Fruit fly (Drosophila melanogaster) whole organism, embryonic: Measurements from ENCODE around the gene Sirup.
A peak's percentile ranks its signal among the peaks of the same experiment; 100 is the strongest.

Experiments used
- Adf1 ChIP-seq: fragments of 200-800 bp; sonication (Bioruptor generic); IDR thresholded peaks from 2 replicates; pipeline ENCODE4 v1.3.6; 2022; ENCODE audit warnings: missing biosample characterization, missing genetic modification characterization
- Bteb2 ChIP-seq: fragments of 200-800 bp; sonication (Bioruptor generic); optimal IDR thresholded peaks from 2 replicates; lab custom pipeline; 2016; ENCODE audit warnings: missing biosample characterization, missing genetic modification characterization
- CG10462 ChIP-seq: fragments of 200-800 bp; sonication (Bioruptor generic); optimal IDR thresholded peaks from 2 replicates; lab custom pipeline; 2016; ENCODE audit warnings: missing biosample characterization, missing genetic modification characterization
- CG11456 ChIP-seq: fragments of 200-800 bp; sonication (Bioruptor generic); IDR thresholded peaks from 3 replicates; pipeline ENCODE4 v1.3.6; 2022; ENCODE audit warnings: missing biosample characterization, missing genetic modification characterization
- CG11560 ChIP-seq: fragments of 200-800 bp; sonication (Bioruptor generic); IDR thresholded peaks from 3 replicates; pipeline ENCODE4 v1.3.6; 2022; ENCODE audit warnings: missing biosample characterization, missing genetic modification characterization
- CG13894 ChIP-seq: fragments of 200-800 bp; sonication (Bioruptor generic); optimal IDR thresholded peaks from 3 replicates; lab custom pipeline; 2018; ENCODE audit warnings: missing biosample characterization, mild to moderate bottlenecking, missing genetic modification characterization, moderate library complexity
- CG14965 ChIP-seq: fragments of 200-800 bp; sonication (Bioruptor generic); optimal IDR thresholded peaks from 2 replicates; lab custom pipeline; 2016; ENCODE audit warnings: missing biosample characterization, missing genetic modification characterization, borderline replicate concordance
- CG15479 ChIP-seq: fragments of 200-800 bp; sonication (Bioruptor generic); optimal IDR thresholded peaks from 3 replicates; lab custom pipeline; 2019; ENCODE audit warnings: missing biosample characterization, mild to moderate bottlenecking, missing genetic modification characterization, moderate library complexity
- CG17912 ChIP-seq: fragments of 200-800 bp; sonication (Bioruptor generic); optimal IDR thresholded peaks from 2 replicates; lab custom pipeline; 2018; ENCODE audit warnings: missing biosample characterization, mild to moderate bottlenecking, missing genetic modification characterization
- CG1832 ChIP-seq: fragments of 200-800 bp; sonication (Bioruptor generic); optimal IDR thresholded peaks from 2 replicates; lab custom pipeline; 2017; ENCODE audit warnings: missing biosample characterization, mild to moderate bottlenecking, missing genetic modification characterization, inconsistent platforms
- CG18599 ChIP-seq: fragments of 200-800 bp; sonication (Bioruptor generic); optimal IDR thresholded peaks from 3 replicates; lab custom pipeline; 2017; ENCODE audit warnings: missing biosample characterization, missing genetic modification characterization, mild to moderate bottlenecking, moderate library complexity, missing genetic modification reagents
- CG2202 ChIP-seq: fragments of 200-800 bp; sonication (Bioruptor generic); optimal IDR thresholded peaks from 2 replicates; lab custom pipeline; 2018; ENCODE audit warnings: missing biosample characterization, mild to moderate bottlenecking, missing genetic modification characterization
- CG31365 ChIP-seq: fragments of 200-800 bp; sonication (Bioruptor generic); optimal IDR thresholded peaks from 2 replicates; lab custom pipeline; 2018; ENCODE audit warnings: missing biosample characterization, mild to moderate bottlenecking, missing genetic modification characterization
- CG32772 ChIP-seq: fragments of 200-800 bp; sonication (Bioruptor generic); IDR thresholded peaks from 2 replicates; pipeline ENCODE4 v1.3.6; 2022; ENCODE audit warnings: missing biosample characterization, missing genetic modification characterization
- CG3281 ChIP-seq: fragments of 200-800 bp; sonication (Bioruptor generic); optimal IDR thresholded peaks from 3 replicates; lab custom pipeline; 2017; ENCODE audit warnings: missing biosample characterization, mild to moderate bottlenecking, missing genetic modification characterization
- CG33557 ChIP-seq: fragments of 200-800 bp; sonication (Bioruptor generic); optimal IDR thresholded peaks from 2 replicates; lab custom pipeline; 2019; ENCODE audit warnings: missing biosample characterization, mild to moderate bottlenecking, missing genetic modification characterization, moderate library complexity
- CG34376 ChIP-seq: fragments of 200-800 bp; sonication (Bioruptor generic); optimal IDR thresholded peaks from 2 replicates; lab custom pipeline; 2018; ENCODE audit warnings: missing biosample characterization, mild to moderate bottlenecking, missing genetic modification characterization
- CG3995 ChIP-seq: fragments of 200-800 bp; sonication (Bioruptor generic); optimal IDR thresholded peaks from 3 replicates; lab custom pipeline; 2016; ENCODE audit warnings: missing biosample characterization, missing genetic modification characterization
- CG6272 ChIP-seq: fragments of 200-800 bp; sonication (Bioruptor generic); IDR thresholded peaks from 2 replicates; pipeline ENCODE4 v1.3.6; 2022; ENCODE audit warnings: missing biosample characterization, missing genetic modification characterization
- CG6689 ChIP-seq: fragments of 200-800 bp; sonication (Bioruptor generic); IDR thresholded peaks from 2 replicates; pipeline ENCODE4 v1.3.6; 2022; ENCODE audit warnings: missing biosample characterization, missing genetic modification characterization
- CG8290 ChIP-seq, 3 experiments: fragments of 200-800 bp; sonication (Bioruptor generic); optimal IDR thresholded peaks; 2 replicates each; lab custom pipeline; 2016 to 2019; ENCODE audit warnings: missing biosample characterization in 3 of 3, missing genetic modification characterization in 3 of 3, mild to moderate bottlenecking in 2 of 3, moderate library complexity in 1 of 3
- CG9215 ChIP-seq: fragments of 200-800 bp; sonication (Bioruptor generic); IDR thresholded peaks from 2 replicates; pipeline ENCODE4 v1.3.6; 2022; ENCODE audit warnings: missing biosample characterization, missing genetic modification characterization
- CG9727 ChIP-seq: fragments of 200-800 bp; sonication (Bioruptor generic); optimal IDR thresholded peaks from 3 replicates; lab custom pipeline; 2017; ENCODE audit warnings: missing biosample characterization, mild to moderate bottlenecking, missing genetic modification characterization
- Chrac-16 ChIP-seq: fragments of 200-800 bp; sonication (Bioruptor generic); optimal IDR thresholded peaks from 3 replicates; lab custom pipeline; 2016; ENCODE audit warnings: missing biosample characterization, missing genetic modification characterization
- ERR ChIP-seq: fragments of 200-800 bp; sonication (Bioruptor generic); optimal IDR thresholded peaks from 2 replicates; lab custom pipeline; 2016; ENCODE audit warnings: missing biosample characterization, missing genetic modification characterization
- Elba2 ChIP-seq: fragments of 200-800 bp; sonication (Bioruptor generic); optimal IDR thresholded peaks from 3 replicates; lab custom pipeline; 2016; ENCODE audit warnings: missing biosample characterization, missing genetic modification characterization
- HLH54F ChIP-seq: fragments of 200-800 bp; sonication (Bioruptor generic); optimal IDR thresholded peaks from 3 replicates; lab custom pipeline; 2016; ENCODE audit warnings: missing biosample characterization, missing genetic modification characterization
- Hsf ChIP-seq: fragments of 200-800 bp; sonication (Bioruptor generic); optimal IDR thresholded peaks from 3 replicates; lab custom pipeline; 2016; ENCODE audit warnings: missing biosample characterization, missing genetic modification characterization
- Pdp1 ChIP-seq, 2 experiments: fragments of 200-800 bp; sonication (Bioruptor generic); optimal IDR thresholded peaks; 3 replicates each; lab custom pipeline; 2016; ENCODE audit warnings: missing biosample characterization in 2 of 2, missing genetic modification characterization in 2 of 2, mild to moderate bottlenecking in 1 of 2, moderate library complexity in 1 of 2
- Ssrp ChIP-seq: fragments of 200-800 bp; sonication (Bioruptor generic); optimal IDR thresholded peaks from 2 replicates; lab custom pipeline; 2018; ENCODE audit warnings: missing biosample characterization, mild to moderate bottlenecking, missing genetic modification characterization, moderate library complexity
- Taf1 ChIP-seq: fragments of 200-800 bp; sonication (Bioruptor generic); IDR thresholded peaks from 2 replicates; pipeline ENCODE4 v1.3.6; 2022; ENCODE audit warnings: missing biosample characterization, missing genetic modification characterization
- aop ChIP-seq: fragments of 200-800 bp; sonication (Bioruptor generic); IDR thresholded peaks from 2 replicates; pipeline ENCODE4 v1.3.6; 2022; ENCODE audit warnings: missing biosample characterization, missing genetic modification characterization
- az2 ChIP-seq: fragments of 200-800 bp; sonication (Bioruptor generic); optimal IDR thresholded peaks from 3 replicates; lab custom pipeline; 2016; ENCODE audit warnings: missing biosample characterization, missing genetic modification characterization
- bigmax ChIP-seq: fragments of 200-800 bp; sonication (Bioruptor generic); optimal IDR thresholded peaks from 2 replicates; lab custom pipeline; 2018; ENCODE audit warnings: missing biosample characterization, mild to moderate bottlenecking, missing genetic modification characterization
- crp ChIP-seq, 2 experiments: fragments of 200-800 bp; sonication (Bioruptor generic); optimal IDR thresholded peaks; 2 replicates in 1 of 2; 3 replicates in 1 of 2; lab custom pipeline; 2017; ENCODE audit warnings: missing biosample characterization in 2 of 2, missing genetic modification characterization in 2 of 2, mild to moderate bottlenecking in 1 of 2, moderate library complexity in 1 of 2
- fu2 ChIP-seq: fragments of 200-800 bp; sonication (Bioruptor generic); optimal IDR thresholded peaks from 2 replicates; lab custom pipeline; 2016; ENCODE audit warnings: missing biosample characterization, missing genetic modification characterization
- gcm2 ChIP-seq: fragments of 200-800 bp; sonication (Bioruptor generic); optimal IDR thresholded peaks from 2 replicates; lab custom pipeline; 2016; ENCODE audit warnings: missing biosample characterization, missing genetic modification characterization
- h ChIP-seq: fragments of >200 bp; optimal IDR thresholded peaks from 2 replicates; lab custom pipeline; 2017
- kay ChIP-seq: fragments of 200-800 bp; sonication (Bioruptor generic); optimal IDR thresholded peaks from 2 replicates; lab custom pipeline; 2016; ENCODE audit warnings: missing biosample characterization, missing genetic modification characterization
- klu ChIP-seq: fragments of 200-800 bp; sonication (Bioruptor generic); IDR thresholded peaks from 2 replicates; pipeline ENCODE4 v1.3.6; 2022; ENCODE audit warnings: missing biosample characterization, missing genetic modification characterization
- lbe ChIP-seq: fragments of 200-800 bp; sonication (Bioruptor generic); optimal IDR thresholded peaks from 2 replicates; lab custom pipeline; 2016; ENCODE audit warnings: missing biosample characterization, mild to moderate bottlenecking, missing genetic modification characterization
- pfk ChIP-seq: fragments of 200-800 bp; sonication (Bioruptor generic); optimal IDR thresholded peaks from 2 replicates; lab custom pipeline; 2018; ENCODE audit warnings: missing biosample characterization, mild to moderate bottlenecking, missing genetic modification characterization, moderate library complexity
- run ChIP-seq: fragments of 200-800 bp; sonication (Bioruptor generic); optimal IDR thresholded peaks from 3 replicates; lab custom pipeline; 2018; ENCODE audit warnings: missing biosample characterization, mild to moderate bottlenecking, missing genetic modification characterization
- sc ChIP-seq, 3 experiments: fragments of >200 bp in 2 of 3; fragments of 200-800 bp in 1 of 3; sonication (Bioruptor generic) in 1 of 3; optimal IDR thresholded peaks; 2 replicates in 2 of 3; 3 replicates in 1 of 3; lab custom pipeline; 2017; ENCODE audit warnings: mild to moderate bottlenecking in 1 of 3, missing biosample characterization in 1 of 3, missing genetic modification characterization in 1 of 3, missing genetic modification reagents in 1 of 3
- sim ChIP-seq: fragments of 200-800 bp; sonication (Bioruptor generic); IDR thresholded peaks from 2 replicates; pipeline ENCODE4 v1.3.6; 2022; ENCODE audit warnings: missing biosample characterization, missing genetic modification characterization
- sr ChIP-seq: fragments of 200-800 bp; sonication (Bioruptor generic); IDR thresholded peaks from 3 replicates; pipeline ENCODE4 v1.3.6; 2022; ENCODE audit warnings: missing biosample characterization, missing genetic modification characterization
- tgo ChIP-seq: fragments of 200-800 bp; sonication (Bioruptor generic); IDR thresholded peaks from 3 replicates; pipeline ENCODE4 v1.3.6; 2022; ENCODE audit warnings: missing biosample characterization, missing genetic modification characterization
- vnd ChIP-seq: fragments of 200-800 bp; sonication (Bioruptor generic); IDR thresholded peaks from 3 replicates; pipeline ENCODE4 v1.3.6; 2022; ENCODE audit warnings: missing biosample characterization, missing genetic modification characterization; ENCODE audit not compliant: partially characterized antibody
- zen ChIP-seq: fragments of 200-800 bp; sonication (Bioruptor generic); optimal IDR thresholded peaks from 3 replicates; lab custom pipeline; 2018; ENCODE audit warnings: missing biosample characterization, mild to moderate bottlenecking, missing genetic modification characterization, moderate library complexity
- zf30C ChIP-seq: fragments of 200-800 bp; sonication (Bioruptor generic); optimal IDR thresholded peaks from 3 replicates; lab custom pipeline; 2018; ENCODE audit warnings: missing biosample characterization, mild to moderate bottlenecking, missing genetic modification characterization

The Sirup gene

DNA sequence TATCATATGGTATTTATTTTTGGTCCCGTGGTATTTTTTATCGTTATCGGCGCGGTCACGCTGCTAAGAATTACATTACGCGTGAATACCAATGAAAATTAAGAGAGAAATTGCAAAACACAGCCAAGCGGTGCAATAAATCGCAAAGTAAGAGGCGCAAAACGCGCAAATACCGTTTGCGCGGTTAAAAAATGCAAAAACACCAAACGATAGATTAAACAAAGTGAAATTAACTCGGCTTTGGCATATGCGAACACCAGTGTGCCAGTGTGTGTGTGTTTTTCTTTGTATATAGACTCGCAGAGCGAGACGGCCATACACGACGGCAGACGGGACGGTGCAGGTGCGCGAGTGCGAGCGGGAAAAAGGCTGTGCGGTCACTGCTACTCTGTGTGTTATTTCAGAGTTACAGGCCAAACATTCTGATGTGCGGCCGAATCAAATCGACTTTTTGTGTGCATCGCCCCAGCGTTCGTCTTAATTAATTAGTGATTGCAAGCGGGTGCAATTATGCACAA, 32.1 kb downstream of the Sirup start, which contains the start of gene Cka (continued):
- TF ChIP-seq CG9215 (GFP tag; lab: Robert Waterston, UW) (no peak), CG34376 (GFP tag; lab: Kevin White, UChicago) (peak; percentile 20), pfk (GFP tag; lab: Kevin White, UChicago) (peak; percentile 3), gcm2 (GFP tag; lab: Kevin White, UChicago) (no peak), Adf1 (GFP tag; lab: Robert Waterston, UW) (no peak; the same call in 1 of the 2 replicates), CG6689 (GFP tag; lab: Robert Waterston, UW) (no peak), CG11560 (tag; lab: Robert Waterston, UW) (no peak), zf30C (GFP tag; lab: Kevin White, UChicago) (peak; percentile 3), CG2202 (tag; lab: Kevin White, UChicago) (no peak), CG17912 (GFP tag; lab: Kevin White, UChicago) (no peak), CG8290 (GFP tag; optimal IDR thresholded peaks at IDR 0.05; lab: Kevin White, UChicago) (no peak), CG8290 (tag; optimal IDR thresholded peaks at IDR 0.05; lab: Kevin White, UChicago) (peak in 1 of 2 experiments; percentile 68), CG14965 (no peak), Bteb2 (GFP tag; lab: Kevin White, UChicago) (no peak), crp (GFP tag; optimal IDR thresholded peaks at IDR 0.05; lab: Kevin White, UChicago) (no peak), lbe (GFP tag; lab: Kevin White, UChicago) (no peak), sr (GFP tag; lab: Robert Waterston, UW) (0 out of 3 replicates have a peak, but pooled peaks have one; percentile 12), CG31365 (no peak), Elba2 (GFP tag; lab: Kevin White, UChicago) (no peak), CG10462 (GFP tag; lab: Kevin White, UChicago) (no peak), h (lab: Kevin White, UChicago) (no peak), HLH54F (no peak), CG9727 (GFP tag; lab: Kevin White, UChicago) (peak; percentile 2), CG18599 (peak; percentile 43), Hsf (GFP tag; lab: Kevin White, UChicago) (no peak), CG33557 (GFP tag; lab: Kevin White, UChicago) (peak; percentile 46), zen (peak; percentile 7), sc (optimal IDR thresholded peaks at IDR 0.05; lab: Kevin White, UChicago) (no peak), sc (GFP tag; optimal IDR thresholded peaks at IDR 0.05; lab: Kevin White, UChicago) (no peak), Taf1 (GFP tag; lab: Robert Waterston, UW) (no peak; the same call in 1 of the 2 replicates), CG32772 (GFP tag; lab: Robert Waterston, UW) (no peak), Ssrp (tag; lab: Kevin White, UChicago) (no peak), aop (GFP tag; lab: Robert Waterston, UW) (no peak), vnd (GFP tag; lab: Robert Waterston, UW) (no peak), CG1832 (GFP tag; lab: Kevin White, UChicago) (peak; percentile 97), sim (peak; percentile 13; the same call in 1 of the 2 replicates), kay (GFP tag; lab: Kevin White, UChicago) (no peak), CG13894 (no peak), Pdp1 (GFP tag; optimal IDR thresholded peaks at IDR 0.05; lab: Kevin White, UChicago) (peak in 1 of 2 experiments; percentile 30), CG3995 (peak; percentile 50), fu2 (no peak), CG6272 (GFP tag; lab: Robert Waterston, UW) (0 out of 2 replicates have a peak, but pooled peaks have one; percentile 12), CG15479 (GFP tag; lab: Kevin White, UChicago) (peak; percentile 92), ERR (no peak), klu (GFP tag; lab: Robert Waterston, UW) (no peak), CG3281 (GFP tag; lab: Kevin White, UChicago) (peak; percentile 43), CG11456 (no peak), Chrac-16 (GFP tag; lab: Kevin White, UChicago) (no peak), tgo (GFP tag; lab: Robert Waterston, UW) (no peak), az2 (GFP tag; lab: Kevin White, UChicago) (no peak), bigmax (GFP tag; lab: Kevin White, UChicago) (no peak), run (tag; lab: Kevin White, UChicago) (no peak)
